Worm (Caenorhabditis elegans): Measurements from ENCODE around the gene ins-20.
"Not testable (repeated sequence)": the region's sequence is repeated elsewhere in the genome, so short reads cannot be mapped to it uniquely, and the experiment has no call there.

The ins-20 gene

ce11 chrII:6001004-6001403 is 9.6 kb upstream of the ins-20 start:
- TF ChIP-seq ztf-25 (GFP tag; IDR thresholded peaks at IDR 0.05), result no peak
- no peak for TF ChIP-seq madf-3 (GFP tag; IDR thresholded peaks at IDR 0.05)
- no peak for TF ChIP-seq snpc-1.3 (tag; optimal IDR thresholded peaks at IDR 0.05; ENCODE audit: insufficient read depth)
- TF ChIP-seq nhr-27 (tag; optimal IDR thresholded peaks at IDR 0.05), result no peak

ce11 chrII:6008887-6009286 is 1.8 kb upstream of the ins-20 start, which contains the start of gene ZK84.4:
Gene ZK84.4 (minus strand): TSS chrII:6008987.
- not testable (repeated sequence) for TF ChIP-seq K11D2.4 (GFP tag; IDR thresholded peaks at IDR 0.05); F49E8.2 (tag; optimal IDR thresholded peaks at IDR 0.05; ENCODE audit: insufficient read depth); F55B11.4 (tag; optimal IDR thresholded peaks at IDR 0.05; ENCODE audit: borderline replicate concordance, insufficient read depth)

ce11 chrII:6014057-6014456 is 3.4 kb downstream of the ins-20 start, which contains the start of gene ZK84.2:
Gene ZK84.2 (plus strand): TSS chrII:6014357.
- not testable (repeated sequence) for TF ChIP-seq hlh-12 (tag; optimal IDR thresholded peaks at IDR 0.05); egl-44 (GFP tag; IDR thresholded peaks at IDR 0.05); ceh-27 (GFP tag; optimal IDR thresholded peaks at IDR 0.05)

ce11 chrII:6016410-6016809 is 5.8 kb downstream of the ins-20 start, which contains the start of gene ZK84.5:
Gene ZK84.5 (minus strand): TSS chrII:6016510.
- TF ChIP-seq Y79H2A.3 (GFP tag; conservative IDR thresholded peaks at IDR 0.05), result no peak
- TF ChIP-seq pha-4 (tag; optimal IDR thresholded peaks at IDR 0.05), result no peak
- TF ChIP-seq ztf-6 (GFP tag; IDR thresholded peaks at IDR 0.05), result no peak
- TF ChIP-seq snpc-3.4 (tag; optimal IDR thresholded peaks at IDR 0.05), result no peak
- TF ChIP-seq ceh-79 (tag; optimal IDR thresholded peaks at IDR 0.05), result no peak
- TF ChIP-seq unc-130 (GFP tag; optimal IDR thresholded peaks at IDR 0.05), result no peak
- no peak for TF ChIP-seq ceh-27 (GFP tag; optimal IDR thresholded peaks at IDR 0.05)
- TF ChIP-seq unc-62 (GFP tag; optimal IDR thresholded peaks at IDR 0.05), result no peak
- no peak for TF ChIP-seq hmg-20 (GFP tag; IDR thresholded peaks at IDR 0.05)
- TF ChIP-seq ZK185.1 (tag; optimal IDR thresholded peaks at IDR 0.05; ENCODE audit: poor library complexity, severe bottlenecking), result no peak
- no peak for TF ChIP-seq snpc-1.3 (tag; optimal IDR thresholded peaks at IDR 0.05; ENCODE audit: insufficient read depth)
- no peak for TF ChIP-seq ztf-28 (GFP tag; IDR thresholded peaks at IDR 0.05)
- no peak for TF ChIP-seq ets-4 (GFP tag; optimal IDR thresholded peaks at IDR 0.05)

- no peak for TF ChIP-seq lin-54 (GFP tag; optimal IDR thresholded peaks at IDR 0.05)
- no peak for TF ChIP-seq pbrm-1 (GFP tag; IDR thresholded peaks at IDR 0.05)
- no peak for TF ChIP-seq nfya-1 (tag; optimal IDR thresholded peaks at IDR 0.05; ENCODE audit: borderline replicate concordance, insufficient read depth)
- no peak for TF ChIP-seq akir-1 (GFP tag; optimal IDR thresholded peaks at IDR 0.05)
- no peak for TF ChIP-seq C17E4.6 (GFP tag; IDR thresholded peaks at IDR 0.05)
- no peak for TF ChIP-seq attf-3 (GFP tag; conservative IDR thresholded peaks at IDR 0.05)
- TF ChIP-seq Y79H2A.3 (GFP tag; conservative IDR thresholded peaks at IDR 0.05), result no peak
- TF ChIP-seq fkh-3 (tag; optimal IDR thresholded peaks at IDR 0.05), result no peak
- no peak for TF ChIP-seq F23B12.7 (tag; optimal IDR thresholded peaks at IDR 0.05; ENCODE audit: insufficient read depth)
- TF ChIP-seq sea-2 (GFP tag; IDR thresholded peaks at IDR 0.05), result no peak
- no peak for TF ChIP-seq B0261.1 (tag; optimal IDR thresholded peaks at IDR 0.05)
- TF ChIP-seq let-526 (GFP tag; IDR thresholded peaks at IDR 0.05), result no peak
These were observed 9.7 kb downstream of the ins-20 start, which contains the start of gene ZK84.1 for ce11 chrII:6020353-6020752. Gene ZK84.1 (plus strand): TSS chrII:6020653.

Measured in whole organism, young adult.